Worm (Caenorhabditis elegans) whole organism, dauer: ENCODE measurements around the gene efr-3.

Source experiments
- unc-62 ChIP-seq: sonication (generic microtip); optimal IDR thresholded peaks from 2 replicates; lab custom pipeline; 2017; ENCODE audit warnings: missing biosample characterization, missing genetic modification reagents, missing genetic modification characterization

The efr-3 gene

ce11 chrII:6320655-6321388 lies at the start of gene efr-3:
efr-3 (minus strand) TSS chrII:6321159.
- no peak for TF ChIP-seq unc-62 (GFP tag; lab: Kevin White, UChicago)

- TF ChIP-seq unc-62 (GFP tag; lab: Kevin White, UChicago): no peak
These were observed 49.2 kb upstream of the efr-3 start for ce11 chrII:6370110-6370509.

- TF ChIP-seq unc-62 (GFP tag; lab: Kevin White, UChicago): no peak
These were observed 45.7 kb upstream of the efr-3 start, which contains the start of gene ctsa-4.1 for ce11 chrII:6366696-6367095. ctsa-4.1 (plus strand) TSS chrII:6366996.

ce11 chrII:6365237-6365815 lies 44.4 kb upstream of the efr-3 start, which contains the start of the genes ani-2 and clec-88:
ani-2 (minus strand) TSS chrII:6365367.
clec-88 (plus strand) TSS chrII:6365722.
- TF ChIP-seq unc-62 (GFP tag; lab: Kevin White, UChicago): no peak

ce11 chrII:6360822-6361221 lies 39.9 kb upstream of the efr-3 start, which contains the start of gene K10B2.4:
K10B2.4 (minus strand) TSS chrII:6360959.
- TF ChIP-seq unc-62 (GFP tag; lab: Kevin White, UChicago): no peak

- no peak for TF ChIP-seq unc-62 (GFP tag; lab: Kevin White, UChicago)
These were observed 37.9 kb upstream of the efr-3 start, which contains the start of gene C32D5.12 for ce11 chrII:6358905-6359304. C32D5.12 (minus strand) TSS chrII:6359005.

- TF ChIP-seq unc-62 (GFP tag; lab: Kevin White, UChicago): no peak
These were observed 37.3 kb upstream of the efr-3 start for ce11 chrII:6358232-6358631.

- no peak for TF ChIP-seq unc-62 (GFP tag; lab: Kevin White, UChicago)
These were observed 34.7 kb upstream of the efr-3 start, which contains the start of gene C32D5.11 for ce11 chrII:6355396-6356346. C32D5.11 (minus strand) TSS chrII:6355446.

ce11 chrII:6351887-6352286 lies 30.9 kb upstream of the efr-3 start, which contains the start of gene C32D5.10:
C32D5.10 (minus strand) TSS chrII:6351987.
- no peak for TF ChIP-seq unc-62 (GFP tag; lab: Kevin White, UChicago)

- no peak for TF ChIP-seq unc-62 (GFP tag; lab: Kevin White, UChicago)
These were observed 29.0 kb upstream of the efr-3 start for ce11 chrII:6349968-6350367.

ce11 chrII:6348360-6348759 lies 27.4 kb upstream of the efr-3 start:
- TF ChIP-seq unc-62 (GFP tag; lab: Kevin White, UChicago): peak; percentile 39

- no peak for TF ChIP-seq unc-62 (GFP tag; lab: Kevin White, UChicago)
These were observed 26.6 kb upstream of the efr-3 start, which contains the start of gene lgg-1 for ce11 chrII:6347341-6348118. lgg-1 (minus strand) TSS chrII:6347719.

ce11 chrII:6346551-6347079 lies 25.7 kb upstream of the efr-3 start:
- TF ChIP-seq unc-62 (GFP tag; lab: Kevin White, UChicago): no peak
